Worm (Caenorhabditis elegans) whole organism, L1 larva: Measurements from ENCODE around the gene cya-1.

Source experiments
- C16A3.4 ChIP-seq: fragments of 150-350 bp; optimal IDR thresholded peaks from 2 replicates; lab custom pipeline; 2014; ENCODE audit warnings: missing biosample characterization, missing genetic modification characterization
- ceh-90 ChIP-seq: sonication (generic microtip); optimal IDR thresholded peaks from 2 replicates; lab custom pipeline; 2016; ENCODE audit warnings: missing genetic modification characterization, missing compliant biosample characterization
- dpl-1 ChIP-seq, 3 experiments: fragments of 150-350 bp in 2 of 3; sonication (generic microtip) in 1 of 3; optimal IDR thresholded peaks; 2 replicates each; lab custom pipeline; 2014 to 2017; ENCODE audit warnings: missing biosample characterization in 3 of 3, missing genetic modification characterization in 3 of 3, missing genetic modification reagents in 3 of 3
- efl-1 ChIP-seq, 4 experiments: fragments of 150-350 bp; optimal IDR thresholded peaks in 3 of 4; peaks in 1 of 4; 1 replicate in 1 of 4; 2 replicates in 3 of 4; lab custom pipeline; 2014; ENCODE audit warnings: missing biosample characterization in 2 of 4, missing genetic modification characterization in 2 of 4, missing genetic modification reagents in 2 of 4
- egl-13 ChIP-seq: sonication (generic microtip); optimal IDR thresholded peaks from 2 replicates; lab custom pipeline; 2016; ENCODE audit warnings: missing genotype, missing genetic modification reagents, missing genetic modification characterization, missing compliant biosample characterization
- egl-27 ChIP-seq, 2 experiments: fragments of 150-350 bp in 1 of 2; sonication (generic microtip); optimal IDR thresholded peaks; 3 replicates each; lab custom pipeline; 2017 to 2018; ENCODE audit warnings: missing biosample characterization in 2 of 2, missing genetic modification characterization in 2 of 2, missing genetic modification reagents in 2 of 2
- fkh-10 ChIP-seq: sonication (generic microtip); optimal IDR thresholded peaks from 2 replicates; lab custom pipeline; 2017; ENCODE audit warnings: missing biosample characterization, missing genetic modification reagents, missing genetic modification characterization
- fkh-4 ChIP-seq: sonication (generic microtip); optimal IDR thresholded peaks from 2 replicates; lab custom pipeline; 2016; ENCODE audit warnings: missing compliant biosample characterization, missing genetic modification characterization, borderline replicate concordance
- fkh-8 ChIP-seq: sonication (generic microtip); optimal IDR thresholded peaks from 2 replicates; lab custom pipeline; 2016; ENCODE audit warnings: mild to moderate bottlenecking, missing genetic modification characterization, missing compliant biosample characterization
- hlh-4 ChIP-seq: sonication (generic microtip); optimal IDR thresholded peaks from 2 replicates; lab custom pipeline; 2016; ENCODE audit warnings: mild to moderate bottlenecking, missing genetic modification characterization, missing compliant biosample characterization
- lin-13 ChIP-seq: fragments of 150-350 bp; optimal IDR thresholded peaks from 2 replicates; lab custom pipeline; 2014; ENCODE audit warnings: missing biosample characterization, missing genetic modification reagents, missing genetic modification characterization
- lin-14 ChIP-seq: fragments of 200-800 bp; sonication (Bioruptor generic); optimal IDR thresholded peaks from 2 replicates; lab custom pipeline; 2018; ENCODE audit warnings: mild to moderate bottlenecking, missing genetic modification characterization, moderate library complexity, missing compliant biosample characterization
- lin-39 ChIP-seq: fragments of 150-350 bp; optimal IDR thresholded peaks from 2 replicates; lab custom pipeline; 2014; ENCODE audit warnings: missing biosample characterization, missing genetic modification reagents, missing genetic modification characterization
- lsy-2 ChIP-seq, 2 experiments: fragments of 150-350 bp; optimal IDR thresholded peaks; 2 replicates each; lab custom pipeline; 2014; ENCODE audit warnings: missing biosample characterization in 2 of 2, missing genetic modification characterization in 2 of 2
- mdl-1 ChIP-seq, 2 experiments: fragments of 150-350 bp; optimal IDR thresholded peaks; 2 replicates each; lab custom pipeline; 2014 to 2017; ENCODE audit warnings: missing biosample characterization in 2 of 2, missing genetic modification characterization in 2 of 2, inconsistent platforms in 1 of 2
- mep-1 ChIP-seq: fragments of 150-350 bp; optimal IDR thresholded peaks from 2 replicates; lab custom pipeline; 2014; ENCODE audit warnings: missing biosample characterization, missing genetic modification characterization
- nhr-19 ChIP-seq: fragments of 200-800 bp; sonication (Bioruptor generic); conservative IDR thresholded peaks from 2 replicates; pipeline ENCODE4 v1.3.6; 2022; ENCODE audit warnings: missing genetic modification characterization, missing compliant biosample characterization
- nhr-20 ChIP-seq: sonication (generic microtip); optimal IDR thresholded peaks from 2 replicates; lab custom pipeline; 2016; ENCODE audit warnings: mild to moderate bottlenecking, missing genetic modification characterization, missing compliant biosample characterization
- nhr-237 ChIP-seq: fragments of 150-350 bp; optimal IDR thresholded peaks from 2 replicates; lab custom pipeline; 2014; ENCODE audit warnings: missing biosample characterization, missing genetic modification characterization
- nhr-71 ChIP-seq: sonication (generic microtip); optimal IDR thresholded peaks from 2 replicates; lab custom pipeline; 2016; ENCODE audit warnings: mild to moderate bottlenecking, missing genetic modification characterization, moderate library complexity, missing compliant biosample characterization
- nhr-77 ChIP-seq: fragments of 150-350 bp; optimal IDR thresholded peaks from 2 replicates; lab custom pipeline; 2014; ENCODE audit warnings: missing biosample characterization, missing genetic modification characterization
- nhr-84 ChIP-seq: sonication (generic microtip); optimal IDR thresholded peaks from 2 replicates; lab custom pipeline; 2017; ENCODE audit warnings: missing biosample characterization, missing genetic modification characterization
- pag-3 ChIP-seq: sonication (generic microtip); optimal IDR thresholded peaks from 2 replicates; lab custom pipeline; 2017; ENCODE audit warnings: missing genetic modification characterization, mild to moderate bottlenecking, missing compliant biosample characterization, antibody characterized with exemption, borderline replicate concordance; ENCODE audit not compliant: insufficient read depth
- pax-3 ChIP-seq: fragments of 200-800 bp; sonication (Bioruptor generic); optimal IDR thresholded peaks from 2 replicates; lab custom pipeline; 2018; ENCODE audit warnings: mild to moderate bottlenecking, missing genetic modification characterization, moderate library complexity, missing compliant biosample characterization
- rnt-1 ChIP-seq: sonication (generic microtip); optimal IDR thresholded peaks from 2 replicates; lab custom pipeline; 2016; ENCODE audit warnings: mild to moderate bottlenecking, missing genetic modification characterization, moderate library complexity, missing compliant biosample characterization
- snpc-4 ChIP-seq: fragments of 150-350 bp; optimal IDR thresholded peaks from 2 replicates; lab custom pipeline; 2014; ENCODE audit warnings: missing biosample characterization, missing genetic modification characterization
- snu-23 ChIP-seq: sonication (generic microtip); optimal IDR thresholded peaks from 2 replicates; lab custom pipeline; 2016; ENCODE audit warnings: missing genetic modification characterization, missing compliant biosample characterization
- swsn-7 ChIP-seq: sonication (generic microtip); optimal IDR thresholded peaks from 2 replicates; lab custom pipeline; 2016; ENCODE audit warnings: missing genetic modification characterization, missing compliant biosample characterization
- tbx-2 ChIP-seq: sonication (generic microtip); optimal IDR thresholded peaks from 2 replicates; lab custom pipeline; 2016; ENCODE audit warnings: missing genetic modification characterization, missing compliant biosample characterization
- tlp-1 ChIP-seq: fragments of 150-350 bp; optimal IDR thresholded peaks from 2 replicates; lab custom pipeline; 2014; ENCODE audit warnings: missing biosample characterization, missing genetic modification characterization
- unc-62 ChIP-seq: fragments of 150-350 bp; optimal IDR thresholded peaks from 2 replicates; lab custom pipeline; 2014; ENCODE audit warnings: missing biosample characterization, missing genetic modification reagents, missing genetic modification characterization
- unc-86 ChIP-seq: sonication (generic microtip); optimal IDR thresholded peaks from 2 replicates; lab custom pipeline; 2016; ENCODE audit warnings: missing genetic modification characterization, missing compliant biosample characterization

cya-1 gene

ce11 chrIII:9109172-9109571 lies at the start of gene cya-1:
TSS of gene cya-1 (minus strand) at chrIII:9109272.
- TF ChIP-seq nhr-84 (no peak), egl-13 (tag; lab: Kevin White, UChicago) (no peak), pax-3 (tag; lab: Kevin White, UChicago) (no peak)

ce11 chrIII:9154766-9155165 lies 45.7 kb upstream of the cya-1 start, which contains the start of gene irld-34:
TSS of gene irld-34 (plus strand) at chrIII:9155066.
- TF ChIP-seq fkh-8 (tag; lab: Kevin White, UChicago) (peak; percentile 50), nhr-77 (tag; lab: Kevin White, UChicago) (no peak)

- TF ChIP-seq swsn-7 (tag; lab: Kevin White, UChicago): no peak
- peak; percentile 44 for TF ChIP-seq rnt-1 (tag; lab: Kevin White, UChicago)
- no peak for TF ChIP-seq hlh-4 (tag; lab: Kevin White, UChicago)
- peak; percentile 1 for TF ChIP-seq nhr-71
These were observed 44.7 kb upstream of the cya-1 start, which contains the start of gene nhl-1 for ce11 chrIII:9153809-9154208. TSS of gene nhl-1 (minus strand) at chrIII:9153909.

ce11 chrIII:9152950-9153349 lies 43.9 kb upstream of the cya-1 start:
- TF ChIP-seq efl-1 (optimal IDR thresholded peaks at IDR 0.05; lab: Kevin White, UChicago) (no peak), efl-1 (GFP tag; optimal IDR thresholded peaks at IDR 0.05 in 1 of 2; lab: Kevin White, UChicago) (peak; percentile 10 to 94), lin-14 (GFP tag; lab: Kevin White, UChicago) (peak; percentile 40), unc-62 (no peak), lsy-2 (tag; optimal IDR thresholded peaks at IDR 0.05; lab: Kevin White, UChicago) (peak in 1 of 2 experiments; percentile 42), tlp-1 (no peak), rnt-1 (tag; lab: Kevin White, UChicago) (peak; percentile 46), ceh-90 (tag; lab: Kevin White, UChicago) (no peak), snpc-4 (tag; lab: Kevin White, UChicago) (no peak), nhr-71 (peak; percentile 40)

- TF ChIP-seq pag-3 (peak; percentile 89), efl-1 (optimal IDR thresholded peaks at IDR 0.05; lab: Kevin White, UChicago) (no peak), efl-1 (GFP tag; optimal IDR thresholded peaks at IDR 0.05 in 1 of 2; lab: Kevin White, UChicago) (no peak), fkh-8 (tag; lab: Kevin White, UChicago) (no peak), lin-13 (GFP tag; lab: Kevin White, UChicago) (no peak), tbx-2 (tag; lab: Kevin White, UChicago) (no peak), C16A3.4 (peak; percentile 11), rnt-1 (tag; lab: Kevin White, UChicago) (peak; percentile 64), snu-23 (peak; percentile 29), unc-86 (tag; lab: Kevin White, UChicago) (no peak), egl-27 (tag; optimal IDR thresholded peaks at IDR 0.05; lab: Kevin White, UChicago) (no peak), nhr-237 (tag; lab: Kevin White, UChicago) (no peak), fkh-4 (tag; lab: Kevin White, UChicago) (peak; percentile 1), nhr-71 (peak; percentile 55), nhr-19 (GFP tag; lab: Robert Waterston, UW) (peak; percentile 22; the same call in 1 of the 2 replicates), lsy-2 (tag; optimal IDR thresholded peaks at IDR 0.05; lab: Kevin White, UChicago) (peak; percentile 6 to 52), fkh-10 (GFP tag; lab: Kevin White, UChicago) (no peak), dpl-1 (GFP tag; optimal IDR thresholded peaks at IDR 0.05; lab: Kevin White, UChicago) (peak in 1 of 3 experiments; percentile 2), mdl-1 (tag; optimal IDR thresholded peaks at IDR 0.05; lab: Kevin White, UChicago) (peak in 1 of 2 experiments; percentile 16), lin-14 (GFP tag; lab: Kevin White, UChicago) (peak; percentile 82), lin-39 (tag; lab: Kevin White, UChicago) (peak; percentile 4), nhr-20 (tag; lab: Kevin White, UChicago) (peak; percentile 25), mep-1 (peak; percentile 40)
These were observed 42.7 kb upstream of the cya-1 start for ce11 chrIII:9151782-9152181.
